Worm (Caenorhabditis elegans): ENCODE measurements around the gene srb-13.

The srb-13 gene

ce11 chrII:5109693-5110092, 47.7 kb downstream of the srb-13 start, which contains the start of gene F09C12.2:
F09C12.2 (plus strand) TSS chrII:5110012.
- TF ChIP-seq ceh-24 (tag; optimal IDR thresholded peaks at IDR 0.05) = no peak
- no peak for TF ChIP-seq hlh-13 (GFP tag; optimal IDR thresholded peaks at IDR 0.05)
- TF ChIP-seq pat-9 (tag; optimal IDR thresholded peaks at IDR 0.05) = no peak
- TF ChIP-seq C08G9.2 (tag; optimal IDR thresholded peaks at IDR 0.05) = no peak
- no peak for TF ChIP-seq ceh-22 (tag; optimal IDR thresholded peaks at IDR 0.05)
- no peak for TF ChIP-seq K02D7.2 (tag; optimal IDR thresholded peaks at IDR 0.05)
